Fruit fly (Drosophila melanogaster): ENCODE measurements around the gene crp.

dm6 chr2L:16276820-16277219 lies 10.7 kb downstream of the crp start:
- TF ChIP-seq kay (GFP tag; ENCODE audit: borderline replicate concordance): no peak
- TF ChIP-seq CG5204 (GFP tag; optimal IDR thresholded peaks at IDR 0.05): no peak
- TF ChIP-seq CG1620 (GFP tag; optimal IDR thresholded peaks at IDR 0.05): no peak
- no peak for TF ChIP-seq CG11617 (GFP tag; optimal IDR thresholded peaks at IDR 0.05)

All from whole organism, adult.